Worm (Caenorhabditis elegans): ENCODE data around the gene D2007.2.

D2007.2 gene

ce11 chrIII:8181581-8181980 lies 32.8 kb downstream of the D2007.2 start, which contains the start of gene spc-2:
Gene spc-2, plus strand, starts transcription at chrIII:8181881.
- TF ChIP-seq jun-1 (tag; optimal IDR thresholded peaks at IDR 0.05) (no peak), tbx-2 (tag; optimal IDR thresholded peaks at IDR 0.05) (no peak), mml-1 (tag; optimal IDR thresholded peaks at IDR 0.05) (no peak), sea-2 (GFP tag; optimal IDR thresholded peaks at IDR 0.05) (no peak), ceh-82 (tag; optimal IDR thresholded peaks at IDR 0.05) (no peak), nhr-43 (tag; optimal IDR thresholded peaks at IDR 0.05; ENCODE audit: poor library complexity, severe bottlenecking) (no peak), ceh-9 (tag; optimal IDR thresholded peaks at IDR 0.05) (no peak), unc-39 (tag; optimal IDR thresholded peaks at IDR 0.05) (no peak), eor-1 (tag; optimal IDR thresholded peaks at IDR 0.05) (no peak), elt-3 (tag; optimal IDR thresholded peaks at IDR 0.05) (no peak), aly-2 (tag; optimal IDR thresholded peaks at IDR 0.05) (no peak), R02D3.7 (tag; optimal IDR thresholded peaks at IDR 0.05) (no peak), ceh-28 (tag; optimal IDR thresholded peaks at IDR 0.05) (no peak), ceh-16 (tag; optimal IDR thresholded peaks at IDR 0.05) (no peak), nhr-237 (tag; optimal IDR thresholded peaks at IDR 0.05) (no peak), nhr-77 (tag; optimal IDR thresholded peaks at IDR 0.05) (no peak), fkh-2 (tag; optimal IDR thresholded peaks at IDR 0.05) (no peak), lsy-12 (tag; optimal IDR thresholded peaks at IDR 0.05) (no peak), zag-1 (tag; optimal IDR thresholded peaks at IDR 0.05) (no peak)

ce11 chrIII:8182573-8182972 lies 33.8 kb downstream of the D2007.2 start:
- TF ChIP-seq pha-4 (tag; optimal IDR thresholded peaks at IDR 0.05) (no peak), lsy-12 (tag; optimal IDR thresholded peaks at IDR 0.05) (no peak), skn-1 (tag; optimal IDR thresholded peaks at IDR 0.05) (no peak), ceh-9 (tag; optimal IDR thresholded peaks at IDR 0.05) (no peak), nhr-28 (tag; optimal IDR thresholded peaks at IDR 0.05) (no peak), ceh-82 (tag; optimal IDR thresholded peaks at IDR 0.05) (no peak), unc-39 (tag; optimal IDR thresholded peaks at IDR 0.05) (no peak), fos-1 (tag; optimal IDR thresholded peaks at IDR 0.05) (no peak), nhr-77 (tag; optimal IDR thresholded peaks at IDR 0.05) (no peak)

ce11 chrIII:8185130-8185529 lies 36.4 kb downstream of the D2007.2 start:
- TF ChIP-seq fkh-10 (GFP tag; optimal IDR thresholded peaks at IDR 0.05) (no peak), ceh-28 (tag; optimal IDR thresholded peaks at IDR 0.05) (no peak), nhr-23 (tag; optimal IDR thresholded peaks at IDR 0.05) (no peak), nhr-12 (tag; optimal IDR thresholded peaks at IDR 0.05) (no peak), nhr-11 (tag; optimal IDR thresholded peaks at IDR 0.05) (no peak), fkh-2 (tag; optimal IDR thresholded peaks at IDR 0.05) (no peak), elt-3 (tag; optimal IDR thresholded peaks at IDR 0.05) (no peak), jun-1 (tag; optimal IDR thresholded peaks at IDR 0.05) (no peak), pha-4 (tag; optimal IDR thresholded peaks at IDR 0.05) (no peak), egl-27 (tag; optimal IDR thresholded peaks at IDR 0.05) (no peak)

ce11 chrIII:8190505-8190904 lies 41.7 kb downstream of the D2007.2 start, which contains the start of gene C50C3.19:
Gene C50C3.19, plus strand, starts transcription at chrIII:8190805.
- TF ChIP-seq nhr-43 (tag; optimal IDR thresholded peaks at IDR 0.05; ENCODE audit: poor library complexity, severe bottlenecking) (no peak), fkh-2 (tag; optimal IDR thresholded peaks at IDR 0.05) (no peak), nhr-25 (tag; optimal IDR thresholded peaks at IDR 0.05) (no peak), nhr-237 (tag; optimal IDR thresholded peaks at IDR 0.05) (no peak), nfya-1 (tag; optimal IDR thresholded peaks at IDR 0.05; ENCODE audit: insufficient read depth) (no peak), ztf-4 (tag; optimal IDR thresholded peaks at IDR 0.05) (no peak), pqm-1 (tag; optimal IDR thresholded peaks at IDR 0.05) (no peak), nhr-67 (tag; optimal IDR thresholded peaks at IDR 0.05) (no peak), nhr-12 (tag; optimal IDR thresholded peaks at IDR 0.05) (no peak), elt-1 (tag; optimal IDR thresholded peaks at IDR 0.05) (no peak)

- TF ChIP-seq elt-1 (tag; optimal IDR thresholded peaks at IDR 0.05) (no peak), nfya-1 (tag; optimal IDR thresholded peaks at IDR 0.05; ENCODE audit: insufficient read depth) (no peak), pha-4 (tag; optimal IDR thresholded peaks at IDR 0.05) (no peak), ceh-16 (tag; optimal IDR thresholded peaks at IDR 0.05) (no peak), lsy-12 (tag; optimal IDR thresholded peaks at IDR 0.05) (no peak), egl-27 (tag; optimal IDR thresholded peaks at IDR 0.05) (no peak), mdl-1 (tag; optimal IDR thresholded peaks at IDR 0.05) (no peak), sea-2 (GFP tag; optimal IDR thresholded peaks at IDR 0.05) (no peak), skn-1 (tag; optimal IDR thresholded peaks at IDR 0.05) (no peak), elt-2 (tag; optimal IDR thresholded peaks at IDR 0.05) (no peak), ceh-9 (tag; optimal IDR thresholded peaks at IDR 0.05) (no peak), fos-1 (tag; optimal IDR thresholded peaks at IDR 0.05) (no peak), ama-1 (optimal IDR thresholded peaks at IDR 0.05) (no peak)
Measured at ce11 chrIII:8191695-8192094, 42.9 kb downstream of the D2007.2 start, which contains the start of gene C50C3.1. Gene C50C3.1, plus strand, starts transcription at chrIII:8191995.

Measured in whole organism, L3 larva.